Fruit fly (Drosophila melanogaster): Measurements from ENCODE around the gene NHP2.

NHP2 gene

DNA sequence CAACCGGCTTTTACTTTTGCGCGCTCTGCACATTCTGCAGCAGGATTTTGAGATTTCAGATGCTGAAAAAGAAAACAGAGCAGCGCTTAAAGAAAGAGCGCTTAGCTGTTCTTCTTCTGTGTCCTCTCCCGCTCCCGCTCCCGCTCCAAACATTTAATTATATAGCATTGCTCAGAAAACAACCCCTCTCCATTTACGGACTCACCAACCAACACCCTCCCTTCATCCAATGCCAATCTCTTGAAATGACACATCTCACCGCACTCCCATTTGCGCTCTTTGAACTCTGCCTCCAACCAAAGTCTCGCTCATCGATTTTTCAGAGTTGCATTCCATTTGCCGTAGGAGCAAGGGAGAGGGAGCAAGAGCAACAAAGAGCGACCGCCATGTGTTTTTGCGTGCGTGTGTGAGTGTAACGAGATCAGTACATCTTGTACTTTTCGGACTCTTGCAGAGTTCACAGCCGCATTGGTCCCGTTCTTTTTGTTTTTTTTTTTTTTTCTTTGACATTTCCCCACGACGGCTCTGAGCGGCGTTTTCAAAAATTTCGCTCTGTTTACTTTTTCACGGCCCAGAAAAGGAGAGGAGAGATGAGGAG, 46.8 kb downstream of the NHP2 start (continued):
- TF ChIP-seq Hr51 (GFP tag; optimal IDR thresholded peaks at IDR 0.05) = no peak
- no peak for TF ChIP-seq CG5245 (GFP tag; optimal IDR thresholded peaks at IDR 0.05)
- TF ChIP-seq Hand (GFP tag; optimal IDR thresholded peaks at IDR 0.05) = peak; percentile 14
- peak; percentile 99 for TF ChIP-seq kni (GFP tag; optimal IDR thresholded peaks at IDR 0.05)
- TF ChIP-seq lbe (GFP tag; optimal IDR thresholded peaks at IDR 0.05) = peak; percentile 85
- no peak for TF ChIP-seq CG1792 (GFP tag; optimal IDR thresholded peaks at IDR 0.05)
- TF ChIP-seq CG4282 (GFP tag; optimal IDR thresholded peaks at IDR 0.05) = no peak
- no peak for TF ChIP-seq CHES-1-like (GFP tag; optimal IDR thresholded peaks at IDR 0.05)
- 0 out of 2 replicates have a peak, but pooled peaks have one; percentile 29 for TF ChIP-seq Scr (GFP tag; IDR thresholded peaks at IDR 0.05; ENCODE audit: partially characterized antibody)
- TF ChIP-seq pb (GFP tag; optimal IDR thresholded peaks at IDR 0.05) = no peak
- no peak for TF ChIP-seq CG12219 (GFP tag; optimal IDR thresholded peaks at IDR 0.05)
- TF ChIP-seq corto (GFP tag; optimal IDR thresholded peaks at IDR 0.05) = peak; percentile 24
- no peak for TF ChIP-seq Blimp-1 (GFP tag; optimal IDR thresholded peaks at IDR 0.05)
- TF ChIP-seq CG11093 (GFP tag; IDR thresholded peaks at IDR 0.05) = no peak
- TF ChIP-seq hth (optimal IDR thresholded peaks at IDR 0.05) = no peak
- TF ChIP-seq D (optimal IDR thresholded peaks at IDR 0.05) = peak; percentile 69
- TF ChIP-seq D (GFP tag; optimal IDR thresholded peaks at IDR 0.05) = no peak
- no peak for TF ChIP-seq CG1647 (GFP tag; optimal IDR thresholded peaks at IDR 0.05)
- no peak for TF ChIP-seq slou (GFP tag; optimal IDR thresholded peaks at IDR 0.05)
- TF ChIP-seq CG32772 (GFP tag; IDR thresholded peaks at IDR 0.05) = peak; percentile 86
- TF ChIP-seq GATAe (GFP tag; conservative IDR thresholded peaks at IDR 0.05) = no peak
- TF ChIP-seq Ets65A (GFP tag) = no peak
- no peak for TF ChIP-seq CG9215 (GFP tag; IDR thresholded peaks at IDR 0.05)
- TF ChIP-seq CG14667 (GFP tag; IDR thresholded peaks at IDR 0.05) = no peak
- TF ChIP-seq Hr78 (GFP tag; optimal IDR thresholded peaks at IDR 0.05) = peak in 1 of 2 experiments; percentile 83
- TF ChIP-seq Gug (GFP tag; IDR thresholded peaks at IDR 0.05) = no peak
- TF ChIP-seq CG7839 (tag; optimal IDR thresholded peaks at IDR 0.05) = no peak
- TF ChIP-seq crol (GFP tag; IDR thresholded peaks at IDR 0.05) = peak; percentile 90
- peak; percentile 99 for TF ChIP-seq onecut (GFP tag; IDR thresholded peaks at IDR 0.05)
- TF ChIP-seq Side (GFP tag; optimal IDR thresholded peaks at IDR 0.05) = no peak
- TF ChIP-seq ap (GFP tag; IDR thresholded peaks at IDR 0.05) = no peak
- no peak for TF ChIP-seq dpn (GFP tag; optimal IDR thresholded peaks at IDR 0.05)
- TF ChIP-seq peb (GFP tag; IDR thresholded peaks at IDR 0.05) = no peak
- no peak for TF ChIP-seq ken (GFP tag; IDR thresholded peaks at IDR 0.05)
- no peak for TF ChIP-seq CG2202 (tag; optimal IDR thresholded peaks at IDR 0.05)
- TF ChIP-seq CG11560 (tag; IDR thresholded peaks at IDR 0.05) = no peak
- TF ChIP-seq CG2120 (GFP tag; optimal IDR thresholded peaks at IDR 0.05) = no peak
- TF ChIP-seq chn (GFP tag; optimal IDR thresholded peaks at IDR 0.05) = peak; percentile 35
- TF ChIP-seq exex (tag; optimal IDR thresholded peaks at IDR 0.05) = no peak
- TF ChIP-seq CG3281 (GFP tag; optimal IDR thresholded peaks at IDR 0.05) = no peak
- no peak for TF ChIP-seq C15 (GFP tag; IDR thresholded peaks at IDR 0.05)
- no peak for TF ChIP-seq cad (GFP tag; optimal IDR thresholded peaks at IDR 0.05)
- no peak for TF ChIP-seq jumu (GFP tag; optimal IDR thresholded peaks at IDR 0.05)
- no peak for TF ChIP-seq CG15011 (GFP tag; optimal IDR thresholded peaks at IDR 0.05)
- no peak for TF ChIP-seq sima (GFP tag; optimal IDR thresholded peaks at IDR 0.05)
- TF ChIP-seq CG4820 (GFP tag; optimal IDR thresholded peaks at IDR 0.05) = no peak
- TF ChIP-seq sd (tag; optimal IDR thresholded peaks at IDR 0.05) = peak; percentile 66
- peak; percentile 61 for TF ChIP-seq scrt (GFP tag; optimal IDR thresholded peaks at IDR 0.05)
- no peak for TF ChIP-seq CG12942 (GFP tag; optimal IDR thresholded peaks at IDR 0.05)
- no peak for TF ChIP-seq CG1602 (GFP tag; optimal IDR thresholded peaks at IDR 0.05)
- no peak for TF ChIP-seq Dfd (GFP tag; optimal IDR thresholded peaks at IDR 0.05)
- TF ChIP-seq CG32767 (GFP tag; IDR thresholded peaks at IDR 0.05) = no peak

Data from whole organism, embryonic.